Fruit fly (Drosophila melanogaster): Measurements from ENCODE around the gene CG4098.

CG4098 gene

DNA sequence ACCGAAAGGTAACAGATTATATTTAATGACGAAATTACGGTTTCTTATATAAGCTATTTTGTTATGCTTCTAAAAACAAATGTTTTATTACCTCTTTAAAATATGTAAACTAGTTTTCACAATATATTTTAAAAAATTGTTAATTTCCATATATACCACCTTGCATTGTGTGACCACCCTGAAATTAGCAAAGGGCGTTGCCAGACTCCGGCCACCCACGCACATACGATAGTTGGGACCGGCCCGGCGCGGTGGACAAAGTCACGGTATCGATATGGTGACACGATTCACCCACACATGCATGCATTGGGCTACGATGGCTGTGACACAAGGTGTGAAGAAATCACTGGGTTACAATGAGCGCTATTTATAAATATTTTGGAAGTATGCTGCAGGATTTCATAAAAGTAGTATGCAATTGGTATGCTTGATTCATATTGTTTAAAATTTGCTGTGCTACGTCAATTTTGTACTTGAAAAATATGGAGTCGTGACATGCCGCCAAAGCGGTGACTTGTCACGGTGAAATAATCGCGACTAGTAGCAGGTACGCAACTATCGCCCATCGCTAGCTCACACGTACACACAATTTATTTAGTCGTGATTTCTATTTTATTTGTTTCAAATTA, 21.0 kb downstream of the CG4098 start (continued):
- TF ChIP-seq cas (GFP tag; IDR thresholded peaks at IDR 0.05) = 0 out of 2 replicates have a peak, but pooled peaks have one; percentile 35
- TF ChIP-seq oc (tag; optimal IDR thresholded peaks at IDR 0.05) = peak; percentile 15
- TF ChIP-seq dmrt99B (tag; optimal IDR thresholded peaks at IDR 0.05) = no peak
- no peak for TF ChIP-seq grn (GFP tag; optimal IDR thresholded peaks at IDR 0.05)
- no peak for TF ChIP-seq exex (tag; optimal IDR thresholded peaks at IDR 0.05)
- TF ChIP-seq Dip2 (GFP tag; IDR thresholded peaks at IDR 0.05) = no peak
- TF ChIP-seq CG17385 (GFP tag; optimal IDR thresholded peaks at IDR 0.05) = peak; percentile 24
- peak; percentile 60 for TF ChIP-seq ato (GFP tag; IDR thresholded peaks at IDR 0.05; ENCODE audit: partially characterized antibody)
- TF ChIP-seq lola (GFP tag; optimal IDR thresholded peaks at IDR 0.05) = peak in 1 of 3 experiments; percentile 21
- peak; percentile 58; the same call in 1 of the 2 replicates for TF ChIP-seq CG9215 (GFP tag; IDR thresholded peaks at IDR 0.05)
- TF ChIP-seq ci (GFP tag; IDR thresholded peaks at IDR 0.05) = peak; percentile 77; the same call in 2 of the 3 replicates
- no peak for TF ChIP-seq CG2202 (tag; optimal IDR thresholded peaks at IDR 0.05)
- TF ChIP-seq CG8924 (tag; optimal IDR thresholded peaks at IDR 0.05) = peak; percentile 72
- TF ChIP-seq jumu (GFP tag; optimal IDR thresholded peaks at IDR 0.05) = peak; percentile 75
- peak; percentile 50 to 99 for TF ChIP-seq tll (GFP tag; optimal IDR thresholded peaks at IDR 0.05)
- TF ChIP-seq bbx (GFP tag; IDR thresholded peaks at IDR 0.05; ENCODE audit: partially characterized antibody) = peak; percentile 83
- peak; percentile 13 for TF ChIP-seq CG10209 (GFP tag; optimal IDR thresholded peaks at IDR 0.05)
- TF ChIP-seq wek (GFP tag; optimal IDR thresholded peaks at IDR 0.05) = no peak
- TF ChIP-seq CG10431 (GFP tag; optimal IDR thresholded peaks at IDR 0.05) = peak; percentile 64
- peak; percentile 9; the same call in 1 of the 3 replicates for TF ChIP-seq Mrtf (GFP tag; IDR thresholded peaks at IDR 0.05)
- TF ChIP-seq gem (tag; optimal IDR thresholded peaks at IDR 0.05) = peak; percentile 72
- no peak for TF ChIP-seq ab (GFP tag; optimal IDR thresholded peaks at IDR 0.05)
- TF ChIP-seq zen (tag; optimal IDR thresholded peaks at IDR 0.05) = peak; percentile 41
- TF ChIP-seq pnt (GFP tag; optimal IDR thresholded peaks at IDR 0.05) = peak; percentile 53
- no peak for TF ChIP-seq MESR4 (GFP tag; optimal IDR thresholded peaks at IDR 0.05)
- no peak for TF ChIP-seq Lim3 (GFP tag; IDR thresholded peaks at IDR 0.05)
- TF ChIP-seq Fer1 (GFP tag; optimal IDR thresholded peaks at IDR 0.05) = peak; percentile 3
- peak; percentile 67 for TF ChIP-seq HLH54F (GFP tag; optimal IDR thresholded peaks at IDR 0.05)
- TF ChIP-seq Xrp1 (GFP tag; IDR thresholded peaks at IDR 0.05) = peak; percentile 53; the same call in 1 of the 2 replicates
- peak; percentile 65; the same call in 1 of the 2 replicates for TF ChIP-seq CG14014 (GFP tag; IDR thresholded peaks at IDR 0.05)
- TF ChIP-seq danr (GFP tag; IDR thresholded peaks at IDR 0.05) = no peak
- peak; percentile 47 for TF ChIP-seq kay (GFP tag; optimal IDR thresholded peaks at IDR 0.05)
- peak in 1 of 2 experiments; percentile 6 for TF ChIP-seq insv (GFP tag; optimal IDR thresholded peaks at IDR 0.05)
- peak; percentile 49; the same call in 1 of the 3 replicates for TF ChIP-seq Aef1 (GFP tag; IDR thresholded peaks at IDR 0.05)
- TF ChIP-seq Doc2 (GFP tag; IDR thresholded peaks at IDR 0.05) = no peak
- TF ChIP-seq CG1792 (GFP tag; optimal IDR thresholded peaks at IDR 0.05) = peak; percentile 50
- TF ChIP-seq rib (GFP tag; IDR thresholded peaks at IDR 0.05) = no peak
- TF ChIP-seq chif (GFP tag; optimal IDR thresholded peaks at IDR 0.05) = peak; percentile 9 to 36
- peak; percentile 45 for TF ChIP-seq lbe (GFP tag; optimal IDR thresholded peaks at IDR 0.05)
- 0 out of 2 replicates have a peak, but pooled peaks have one; percentile 40 for TF ChIP-seq CG5953 (GFP tag; IDR thresholded peaks at IDR 0.05)
- TF ChIP-seq CG7357 (GFP tag; IDR thresholded peaks at IDR 0.05) = peak; percentile 51; the same call in 1 of the 3 replicates
- TF ChIP-seq Stat92E (GFP tag; optimal IDR thresholded peaks at IDR 0.05) = no peak
- TF ChIP-seq E2f1 (GFP tag; IDR thresholded peaks at IDR 0.05) = peak; percentile 62
- TF ChIP-seq Hr3 (GFP tag; optimal IDR thresholded peaks at IDR 0.05) = peak; percentile 55
- TF ChIP-seq CG6272 (GFP tag; IDR thresholded peaks at IDR 0.05) = peak; percentile 54
- peak; percentile 64; the same call in 2 of the 3 replicates for TF ChIP-seq CG11695 (GFP tag; IDR thresholded peaks at IDR 0.05)
- TF ChIP-seq CG11560 (tag; IDR thresholded peaks at IDR 0.05) = no peak
- peak; percentile 52 for TF ChIP-seq CG13894 (tag; optimal IDR thresholded peaks at IDR 0.05)
- peak; percentile 11; the same call in 1 of the 2 replicates for TF ChIP-seq gsb (GFP tag; IDR thresholded peaks at IDR 0.05)
